Worm (Caenorhabditis elegans): ENCODE data around the gene decr-1.2.

Gene decr-1.2

DNA sequence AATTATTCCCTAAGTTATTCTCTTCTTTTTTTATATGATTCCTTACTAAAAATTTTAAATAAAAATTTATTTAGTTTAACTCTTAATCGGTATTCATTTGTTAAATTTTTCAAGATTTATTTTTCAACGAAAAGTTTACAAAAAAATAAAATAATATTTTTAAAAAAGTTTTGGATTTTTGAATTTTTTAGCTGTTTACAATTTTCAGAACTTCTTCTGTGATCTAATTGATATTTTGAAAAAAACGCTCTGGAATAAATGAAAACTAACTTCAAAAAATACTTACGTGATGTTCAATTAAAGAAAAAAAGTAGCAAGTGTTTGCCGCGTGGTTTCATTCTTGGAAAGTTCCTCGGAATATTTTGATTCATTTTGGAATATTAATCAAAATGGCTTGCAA is at the start of gene decr-1.2:
Gene decr-1.2, plus strand, starts transcription at position 301 of the 400 bp plus-strand sequence.
- TF ChIP-seq tab-1 (GFP tag; IDR thresholded peaks at IDR 0.05) (no peak), T22C8.4 (GFP tag; IDR thresholded peaks at IDR 0.05) (no peak), cog-1 (tag; optimal IDR thresholded peaks at IDR 0.05) (no peak), ref-1 (GFP tag; conservative IDR thresholded peaks at IDR 0.05) (no peak), ztf-23 (GFP tag; IDR thresholded peaks at IDR 0.05) (no peak), flt-1 (GFP tag; IDR thresholded peaks at IDR 0.05) (no peak), ztf-29 (GFP tag; IDR thresholded peaks at IDR 0.05) (no peak), med-1 (GFP tag; optimal IDR thresholded peaks at IDR 0.05; ENCODE audit: insufficient read depth) (no peak), klf-2 (GFP tag; conservative IDR thresholded peaks at IDR 0.05) (no peak)

- TF ChIP-seq ref-1 (GFP tag; conservative IDR thresholded peaks at IDR 0.05): no peak
- TF ChIP-seq klf-2 (GFP tag; conservative IDR thresholded peaks at IDR 0.05): no peak
- no peak for TF ChIP-seq ztf-29 (GFP tag; IDR thresholded peaks at IDR 0.05)
- no peak for TF ChIP-seq ztf-23 (GFP tag; IDR thresholded peaks at IDR 0.05)
These were observed 49.2 kb upstream of the decr-1.2 start for ce11 chrII:8496184-8496583.

DNA sequence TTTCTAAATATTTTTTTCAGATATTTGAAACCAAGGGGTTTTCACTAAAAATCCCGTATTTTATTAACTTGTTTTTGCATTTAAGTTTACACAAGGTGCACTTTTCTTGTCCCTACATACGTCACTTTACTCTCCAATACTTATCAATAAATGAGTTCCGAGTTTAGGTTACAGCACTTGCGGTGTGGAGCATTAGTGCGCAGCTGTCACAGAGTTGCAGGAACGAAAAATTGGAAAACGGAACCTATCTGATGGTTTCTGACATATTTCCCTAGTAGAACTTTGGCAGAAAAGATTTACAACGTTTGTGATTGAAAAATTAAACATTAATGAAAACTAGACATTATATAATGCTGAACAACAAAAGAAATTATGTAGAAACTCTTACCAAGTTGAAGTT is 47.2 kb upstream of the decr-1.2 start:
- TF ChIP-seq T22C8.4 (GFP tag; IDR thresholded peaks at IDR 0.05) (no peak), ztf-29 (GFP tag; IDR thresholded peaks at IDR 0.05) (no peak), ztf-23 (GFP tag; IDR thresholded peaks at IDR 0.05) (no peak), tab-1 (GFP tag; IDR thresholded peaks at IDR 0.05) (no peak), ref-1 (GFP tag; conservative IDR thresholded peaks at IDR 0.05) (no peak), cog-1 (tag; optimal IDR thresholded peaks at IDR 0.05) (no peak), med-1 (GFP tag; optimal IDR thresholded peaks at IDR 0.05; ENCODE audit: insufficient read depth) (no peak), klf-2 (GFP tag; conservative IDR thresholded peaks at IDR 0.05) (no peak), flt-1 (GFP tag; IDR thresholded peaks at IDR 0.05) (no peak)

- TF ChIP-seq flt-1 (GFP tag; IDR thresholded peaks at IDR 0.05): 0 out of 2 replicates have a peak, but pooled peaks have one; percentile 47
- no peak for TF ChIP-seq klf-2 (GFP tag; conservative IDR thresholded peaks at IDR 0.05)
- no peak for TF ChIP-seq med-1 (GFP tag; optimal IDR thresholded peaks at IDR 0.05; ENCODE audit: insufficient read depth)
- no peak for TF ChIP-seq ref-1 (GFP tag; conservative IDR thresholded peaks at IDR 0.05)
- TF ChIP-seq T22C8.4 (GFP tag; IDR thresholded peaks at IDR 0.05): no peak
- TF ChIP-seq ztf-23 (GFP tag; IDR thresholded peaks at IDR 0.05): no peak
These were observed 46.4 kb upstream of the decr-1.2 start for ce11 chrII:8499021-8499420.

DNA sequence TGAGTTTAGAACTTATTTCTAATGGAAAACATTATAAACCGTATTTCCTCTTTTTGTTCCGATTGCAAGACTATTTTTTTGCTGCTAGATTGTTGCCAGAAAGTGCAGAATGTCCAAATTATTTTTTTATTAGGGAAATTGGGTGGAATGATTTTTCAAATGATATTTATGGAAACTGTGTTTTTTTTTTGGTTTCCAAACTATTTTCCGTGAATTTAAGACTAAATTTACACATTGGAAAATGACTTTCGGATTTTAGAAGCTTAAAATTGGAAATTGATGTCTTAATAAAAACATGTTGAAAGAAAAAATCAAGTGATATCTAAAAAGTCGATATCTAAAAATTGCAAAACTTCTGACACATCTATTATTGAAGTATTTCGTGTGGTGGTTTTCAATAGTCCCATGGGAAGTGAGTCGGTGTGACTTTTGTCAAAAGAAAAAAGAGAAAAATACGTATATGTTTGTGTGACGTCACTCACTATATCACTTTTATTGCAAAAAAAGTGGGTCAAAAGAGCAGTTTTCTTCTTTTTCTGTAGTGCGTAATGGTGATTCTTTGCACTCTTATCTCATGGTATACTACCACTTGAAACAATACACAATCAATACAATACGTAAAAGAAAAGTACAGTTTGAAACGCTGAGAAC is 41.2 kb upstream of the decr-1.2 start:
- TF ChIP-seq ztf-29 (GFP tag; IDR thresholded peaks at IDR 0.05) (no peak), ztf-23 (GFP tag; IDR thresholded peaks at IDR 0.05) (no peak), med-1 (GFP tag; optimal IDR thresholded peaks at IDR 0.05; ENCODE audit: insufficient read depth) (no peak), flt-1 (GFP tag; IDR thresholded peaks at IDR 0.05) (no peak), cog-1 (tag; optimal IDR thresholded peaks at IDR 0.05) (no peak), T22C8.4 (GFP tag; IDR thresholded peaks at IDR 0.05) (no peak), tab-1 (GFP tag; IDR thresholded peaks at IDR 0.05) (no peak), klf-2 (GFP tag; conservative IDR thresholded peaks at IDR 0.05) (no peak)

DNA sequence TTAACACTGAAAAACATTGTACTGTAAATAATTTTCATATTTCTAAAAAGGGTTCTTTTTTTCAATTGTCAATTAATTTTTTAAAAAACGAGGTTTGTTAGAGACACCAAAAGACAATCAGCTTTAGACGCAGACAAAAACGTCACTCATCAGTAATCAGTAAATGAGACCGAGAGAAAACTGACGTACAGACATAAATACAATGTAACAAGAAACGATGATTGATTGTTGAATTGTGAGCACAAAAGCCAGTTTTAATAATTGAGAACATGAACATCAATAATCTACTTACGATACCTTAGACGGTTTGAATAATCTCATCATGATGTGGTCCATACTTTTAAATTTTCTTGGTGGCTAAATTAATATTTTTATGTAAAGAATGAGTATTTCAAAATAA is 38.7 kb upstream of the decr-1.2 start:
- no peak for TF ChIP-seq klf-2 (GFP tag; conservative IDR thresholded peaks at IDR 0.05)
- TF ChIP-seq ztf-23 (GFP tag; IDR thresholded peaks at IDR 0.05): no peak
- TF ChIP-seq tab-1 (GFP tag; IDR thresholded peaks at IDR 0.05): no peak
- TF ChIP-seq T22C8.4 (GFP tag; IDR thresholded peaks at IDR 0.05): no peak
- no peak for TF ChIP-seq ztf-29 (GFP tag; IDR thresholded peaks at IDR 0.05)
- TF ChIP-seq flt-1 (GFP tag; IDR thresholded peaks at IDR 0.05): no peak
- no peak for TF ChIP-seq cog-1 (tag; optimal IDR thresholded peaks at IDR 0.05)
- TF ChIP-seq med-1 (GFP tag; optimal IDR thresholded peaks at IDR 0.05; ENCODE audit: insufficient read depth): no peak
- TF ChIP-seq ref-1 (GFP tag; conservative IDR thresholded peaks at IDR 0.05): no peak

ce11 chrII:8508956-8509355 is 36.5 kb upstream of the decr-1.2 start, which contains the start of gene T13H5.1:
T13H5.1 (minus strand) TSS chrII:8509056.
- TF ChIP-seq med-1 (GFP tag; optimal IDR thresholded peaks at IDR 0.05; ENCODE audit: insufficient read depth) (no peak), ztf-23 (GFP tag; IDR thresholded peaks at IDR 0.05) (no peak), ref-1 (GFP tag; conservative IDR thresholded peaks at IDR 0.05) (no peak), tab-1 (GFP tag; IDR thresholded peaks at IDR 0.05) (no peak), ztf-29 (GFP tag; IDR thresholded peaks at IDR 0.05) (no peak), cog-1 (tag; optimal IDR thresholded peaks at IDR 0.05) (no peak), flt-1 (GFP tag; IDR thresholded peaks at IDR 0.05) (no peak), klf-2 (GFP tag; conservative IDR thresholded peaks at IDR 0.05) (no peak), T22C8.4 (GFP tag; IDR thresholded peaks at IDR 0.05) (no peak)

DNA sequence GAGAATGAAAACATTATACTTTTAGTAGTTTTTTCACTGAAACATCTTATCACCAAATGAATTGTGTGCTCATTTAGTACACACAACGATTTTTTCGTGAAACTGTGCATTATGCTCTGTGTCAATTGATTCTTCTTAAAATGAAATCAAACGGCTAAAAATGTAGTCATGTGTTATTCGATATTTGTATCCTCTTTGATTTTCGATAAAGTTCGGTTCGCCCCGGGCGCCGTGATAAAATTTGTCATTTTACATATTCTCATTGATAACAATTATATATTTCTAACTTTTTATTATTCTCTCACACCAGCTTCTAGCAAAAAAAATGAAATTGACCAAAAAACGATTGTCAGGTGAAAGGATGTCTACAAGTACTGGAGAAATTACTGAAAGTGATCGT is 30.7 kb upstream of the decr-1.2 start, which contains the start of gene ctg-2:
Gene ctg-2, plus strand, starts transcription at position 326 of the 400 bp plus-strand sequence.
- TF ChIP-seq tab-1 (GFP tag; IDR thresholded peaks at IDR 0.05) (no peak), klf-2 (GFP tag; conservative IDR thresholded peaks at IDR 0.05) (no peak), med-1 (GFP tag; optimal IDR thresholded peaks at IDR 0.05; ENCODE audit: insufficient read depth) (no peak), ref-1 (GFP tag; conservative IDR thresholded peaks at IDR 0.05) (no peak), ztf-23 (GFP tag; IDR thresholded peaks at IDR 0.05) (no peak), T22C8.4 (GFP tag; IDR thresholded peaks at IDR 0.05) (no peak), cog-1 (tag; optimal IDR thresholded peaks at IDR 0.05) (no peak), flt-1 (GFP tag; IDR thresholded peaks at IDR 0.05) (no peak), ztf-29 (GFP tag; IDR thresholded peaks at IDR 0.05) (no peak)

DNA sequence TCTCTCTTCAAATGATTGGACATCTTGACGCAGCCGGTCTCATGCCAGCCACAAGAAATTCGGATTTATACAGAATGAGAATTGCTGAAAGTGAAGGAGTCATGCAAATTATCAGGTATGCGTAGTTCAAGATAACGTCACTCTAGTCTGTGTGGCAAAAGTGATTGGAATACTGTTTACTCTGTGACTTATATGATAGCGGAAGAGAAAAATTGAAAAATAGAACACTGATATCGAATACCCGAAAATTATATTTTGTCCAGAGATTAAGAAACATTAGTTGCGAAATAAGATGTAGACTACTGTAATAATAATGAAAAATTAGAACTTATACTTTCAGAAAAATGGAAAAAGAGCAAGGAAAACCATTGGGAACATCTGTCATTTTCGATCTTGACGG is 29.9 kb upstream of the decr-1.2 start:
- TF ChIP-seq med-1 (GFP tag; optimal IDR thresholded peaks at IDR 0.05; ENCODE audit: insufficient read depth): no peak
- no peak for TF ChIP-seq cog-1 (tag; optimal IDR thresholded peaks at IDR 0.05)
- no peak for TF ChIP-seq tab-1 (GFP tag; IDR thresholded peaks at IDR 0.05)
- TF ChIP-seq ztf-29 (GFP tag; IDR thresholded peaks at IDR 0.05): no peak
- TF ChIP-seq klf-2 (GFP tag; conservative IDR thresholded peaks at IDR 0.05): no peak
- TF ChIP-seq ztf-23 (GFP tag; IDR thresholded peaks at IDR 0.05): no peak
- TF ChIP-seq ref-1 (GFP tag; conservative IDR thresholded peaks at IDR 0.05): no peak
- TF ChIP-seq flt-1 (GFP tag; IDR thresholded peaks at IDR 0.05): no peak
- no peak for TF ChIP-seq T22C8.4 (GFP tag; IDR thresholded peaks at IDR 0.05)

ce11 chrII:8516783-8517182 is 28.6 kb upstream of the decr-1.2 start, which contains the start of gene rnh-2:
rnh-2 (plus strand) TSS chrII:8517150.
- no peak for TF ChIP-seq tab-1 (GFP tag; IDR thresholded peaks at IDR 0.05)
- no peak for TF ChIP-seq ref-1 (GFP tag; conservative IDR thresholded peaks at IDR 0.05)
- TF ChIP-seq med-1 (GFP tag; optimal IDR thresholded peaks at IDR 0.05; ENCODE audit: insufficient read depth): no peak
- peak; percentile 68 for TF ChIP-seq ztf-23 (GFP tag; IDR thresholded peaks at IDR 0.05)
- 0 out of 2 replicates have a peak, but pooled peaks have one; percentile 54 for TF ChIP-seq flt-1 (GFP tag; IDR thresholded peaks at IDR 0.05)
- TF ChIP-seq ztf-29 (GFP tag; IDR thresholded peaks at IDR 0.05): no peak
- no peak for TF ChIP-seq klf-2 (GFP tag; conservative IDR thresholded peaks at IDR 0.05)
- TF ChIP-seq T22C8.4 (GFP tag; IDR thresholded peaks at IDR 0.05): no peak
- TF ChIP-seq cog-1 (tag; optimal IDR thresholded peaks at IDR 0.05): peak; percentile 60
